Fruit fly (Drosophila melanogaster): ENCODE results near the gene CCT7.
A peak's percentile ranks its signal among the peaks of the same experiment; 100 is the strongest.

Gene CCT7

dm6 chr3R:8807048-8807447 lies 5.7 kb downstream of the CCT7 start:
- TF ChIP-seq Jra (GFP tag; optimal IDR thresholded peaks at IDR 0.05): no peak
- no peak for TF ChIP-seq ey (GFP tag; optimal IDR thresholded peaks at IDR 0.05)
- no peak for TF ChIP-seq sv (GFP tag; optimal IDR thresholded peaks at IDR 0.05)
- TF ChIP-seq CG32264 (GFP tag; optimal IDR thresholded peaks at IDR 0.05): no peak
- TF ChIP-seq brk (GFP tag; optimal IDR thresholded peaks at IDR 0.05): no peak
- no peak for TF ChIP-seq HLH106 (tag; optimal IDR thresholded peaks at IDR 0.05)
- TF ChIP-seq CrebA (GFP tag; optimal IDR thresholded peaks at IDR 0.05; ENCODE audit: borderline replicate concordance): no peak
- TF ChIP-seq psq (GFP tag; optimal IDR thresholded peaks at IDR 0.05): no peak
- no peak for TF ChIP-seq h (GFP tag; optimal IDR thresholded peaks at IDR 0.05)
- TF ChIP-seq sage (GFP tag; optimal IDR thresholded peaks at IDR 0.05): no peak
- TF ChIP-seq woc (GFP tag; optimal IDR thresholded peaks at IDR 0.05): no peak
- no peak for TF ChIP-seq Dfd (GFP tag; optimal IDR thresholded peaks at IDR 0.05)

DNA sequence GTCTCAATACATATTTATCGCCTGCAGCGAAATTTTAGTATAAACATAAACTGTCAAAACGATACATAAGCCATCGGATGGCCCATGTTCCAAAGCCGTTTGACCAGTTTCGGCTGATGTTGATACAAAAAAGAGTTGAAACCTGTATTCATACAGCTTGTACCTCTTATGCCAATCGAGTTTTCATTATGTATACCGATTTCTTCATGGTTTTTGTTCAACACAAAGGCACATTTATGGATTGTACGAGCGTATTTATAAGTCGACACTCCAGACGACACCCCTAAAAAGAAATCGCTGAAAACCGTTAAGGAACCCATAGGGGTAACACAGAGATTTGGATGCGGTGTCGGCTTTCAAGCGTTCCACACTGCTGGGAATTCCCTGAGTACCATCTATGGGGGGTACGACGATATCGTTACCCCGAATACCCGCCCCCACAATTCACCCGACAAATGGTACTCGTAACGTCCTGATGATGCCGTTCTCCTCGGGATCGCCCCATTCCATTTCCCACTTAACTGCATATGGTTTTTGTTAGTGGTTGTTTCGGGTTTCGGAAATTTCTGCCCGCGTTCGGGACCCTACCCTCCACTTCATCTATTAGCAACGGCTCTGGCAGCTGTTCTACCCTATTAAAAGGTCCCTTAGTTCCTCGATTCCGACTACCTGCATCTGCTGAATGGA lies 6.6 kb downstream of the CCT7 start:
- TF ChIP-seq Rel (GFP tag; optimal IDR thresholded peaks at IDR 0.05) (no peak), Rel (tag; optimal IDR thresholded peaks at IDR 0.05) (peak; percentile 87), woc (GFP tag; optimal IDR thresholded peaks at IDR 0.05) (peak; percentile 46), fru (GFP tag; optimal IDR thresholded peaks at IDR 0.05) (no peak), Dif (GFP tag; optimal IDR thresholded peaks at IDR 0.05; ENCODE audit: partially characterized antibody) (peak; percentile 66), Hnf4 (GFP tag; optimal IDR thresholded peaks at IDR 0.05) (peak; percentile 11), ey (GFP tag; optimal IDR thresholded peaks at IDR 0.05) (peak; percentile 26), rgr (GFP tag; optimal IDR thresholded peaks at IDR 0.05) (no peak), brk (GFP tag; optimal IDR thresholded peaks at IDR 0.05) (peak; percentile 5)

- peak; percentile 72 for TF ChIP-seq rgr (GFP tag; optimal IDR thresholded peaks at IDR 0.05)
- peak; percentile 73 for TF ChIP-seq Sp1 (GFP tag; optimal IDR thresholded peaks at IDR 0.05)
- TF ChIP-seq N (GFP tag; optimal IDR thresholded peaks at IDR 0.05): no peak
- TF ChIP-seq sage (GFP tag; optimal IDR thresholded peaks at IDR 0.05): peak; percentile 12
- TF ChIP-seq Mio (GFP tag; optimal IDR thresholded peaks at IDR 0.05): no peak
- peak; percentile 70 for TF ChIP-seq brk (GFP tag; optimal IDR thresholded peaks at IDR 0.05)
- peak; percentile 63 for TF ChIP-seq h (GFP tag; optimal IDR thresholded peaks at IDR 0.05)
- TF ChIP-seq psq (GFP tag; optimal IDR thresholded peaks at IDR 0.05): peak; percentile 16
- TF ChIP-seq Jra (GFP tag; optimal IDR thresholded peaks at IDR 0.05): peak; percentile 24
- TF ChIP-seq HLH106 (tag; optimal IDR thresholded peaks at IDR 0.05): peak; percentile 63
- peak in 1 of 2 experiments; percentile 72 for TF ChIP-seq foxo (GFP tag; optimal IDR thresholded peaks at IDR 0.05)
- TF ChIP-seq lola (GFP tag; optimal IDR thresholded peaks at IDR 0.05): no peak
- peak; percentile 5 for TF ChIP-seq Hnf4 (GFP tag; optimal IDR thresholded peaks at IDR 0.05)
- no peak for TF ChIP-seq CG32264 (GFP tag; optimal IDR thresholded peaks at IDR 0.05)
- peak; percentile 57 for TF ChIP-seq ey (GFP tag; optimal IDR thresholded peaks at IDR 0.05)
- TF ChIP-seq br (GFP tag; optimal IDR thresholded peaks at IDR 0.05): peak; percentile 29
- peak; percentile 69 for TF ChIP-seq fru (GFP tag; optimal IDR thresholded peaks at IDR 0.05)
- TF ChIP-seq woc (GFP tag; optimal IDR thresholded peaks at IDR 0.05): peak; percentile 52
- peak; percentile 61 for TF ChIP-seq OdsH (GFP tag; optimal IDR thresholded peaks at IDR 0.05)
- TF ChIP-seq Rel (GFP tag; optimal IDR thresholded peaks at IDR 0.05): peak; percentile 1
- no peak for TF ChIP-seq Rel (tag; optimal IDR thresholded peaks at IDR 0.05)
- peak; percentile 53 for TF ChIP-seq sv (GFP tag; optimal IDR thresholded peaks at IDR 0.05)
- TF ChIP-seq tai (GFP tag; optimal IDR thresholded peaks at IDR 0.05): no peak
Measured at dm6 chr3R:8808518-8808921, 7.2 kb downstream of the CCT7 start.

DNA sequence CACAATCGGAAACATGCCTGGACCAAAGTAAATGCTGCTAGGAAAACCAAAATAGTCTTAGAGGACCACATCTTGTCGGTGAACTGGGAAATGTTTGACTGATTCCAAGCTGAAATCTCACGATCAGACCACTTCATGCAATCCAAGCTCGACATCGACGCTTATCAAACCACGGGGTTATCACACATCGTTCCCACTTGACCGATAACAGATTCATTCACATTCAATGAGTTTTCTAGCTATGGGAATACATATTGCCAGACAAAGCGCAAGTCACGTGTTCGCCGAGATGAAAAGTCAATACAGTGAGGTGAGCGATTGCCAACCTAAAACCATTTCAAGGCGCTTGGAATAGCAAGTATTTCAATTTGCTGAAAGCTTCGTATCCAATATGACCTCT lies 8.3 kb downstream of the CCT7 start:
- TF ChIP-seq Rel (GFP tag; optimal IDR thresholded peaks at IDR 0.05) (no peak), Rel (tag; optimal IDR thresholded peaks at IDR 0.05) (peak; percentile 74), Hr78 (GFP tag; optimal IDR thresholded peaks at IDR 0.05) (no peak)

DNA sequence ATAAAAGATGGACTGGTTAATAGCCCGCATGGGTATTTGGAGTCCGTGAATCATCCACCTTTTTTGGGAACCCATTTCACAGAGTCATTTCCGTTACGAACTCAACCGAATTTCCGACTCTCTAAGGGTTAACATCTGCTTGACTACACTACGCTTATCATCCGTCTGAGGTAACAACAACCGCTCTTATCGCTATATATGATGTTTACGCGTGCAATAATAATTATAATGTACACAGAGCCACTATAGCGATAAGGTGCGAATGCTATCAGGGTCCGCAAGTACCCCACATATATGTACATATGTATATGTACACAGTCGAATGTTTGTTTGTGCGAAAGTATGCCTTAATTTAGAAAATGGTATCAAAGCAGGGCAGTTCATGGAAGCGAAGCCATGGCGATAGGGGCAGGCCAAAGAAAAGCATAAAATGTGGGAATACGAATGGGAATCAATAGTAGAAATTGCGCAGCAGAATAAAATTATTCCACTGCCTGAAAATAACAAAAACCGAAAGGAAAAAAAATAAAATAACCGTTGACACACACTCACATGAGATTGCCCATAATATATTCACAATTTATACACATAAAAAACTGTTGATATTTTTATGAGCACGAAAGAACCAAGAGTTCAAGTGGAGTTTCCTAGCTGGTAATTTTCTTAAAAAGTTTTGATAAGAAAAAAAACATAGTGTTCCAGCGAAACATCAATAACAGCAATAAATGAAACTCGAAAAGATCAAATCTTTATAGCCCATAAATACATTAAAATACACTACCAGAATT lies 9.2 kb downstream of the CCT7 start:
- no peak for TF ChIP-seq woc (GFP tag; optimal IDR thresholded peaks at IDR 0.05)
- no peak for TF ChIP-seq Myc (optimal IDR thresholded peaks at IDR 0.05)
- TF ChIP-seq rgr (GFP tag; optimal IDR thresholded peaks at IDR 0.05): peak; percentile 89
- no peak for TF ChIP-seq Abd-B (GFP tag; optimal IDR thresholded peaks at IDR 0.05)
- TF ChIP-seq Hr78 (GFP tag; optimal IDR thresholded peaks at IDR 0.05): no peak
- no peak for TF ChIP-seq dmrt93B (GFP tag; optimal IDR thresholded peaks at IDR 0.05)
- peak; percentile 88 for TF ChIP-seq Jra (GFP tag; optimal IDR thresholded peaks at IDR 0.05)
- no peak for TF ChIP-seq GATAd (GFP tag; optimal IDR thresholded peaks at IDR 0.05)
- no peak for TF ChIP-seq CrebA (GFP tag; optimal IDR thresholded peaks at IDR 0.05; ENCODE audit: borderline replicate concordance)
- peak; percentile 85 for TF ChIP-seq br (GFP tag; optimal IDR thresholded peaks at IDR 0.05)
- peak; percentile 69 for TF ChIP-seq psq (GFP tag; optimal IDR thresholded peaks at IDR 0.05)
- TF ChIP-seq sage (GFP tag; optimal IDR thresholded peaks at IDR 0.05): peak; percentile 73
- no peak for TF ChIP-seq N (GFP tag; optimal IDR thresholded peaks at IDR 0.05)
- TF ChIP-seq foxo (GFP tag; optimal IDR thresholded peaks at IDR 0.05): peak in 1 of 2 experiments; percentile 68
- TF ChIP-seq pan (optimal IDR thresholded peaks at IDR 0.05): no peak
- TF ChIP-seq dsf (GFP tag; optimal IDR thresholded peaks at IDR 0.05; ENCODE audit: borderline replicate concordance): peak; percentile 61
- TF ChIP-seq sv (GFP tag; optimal IDR thresholded peaks at IDR 0.05): no peak
- no peak for TF ChIP-seq fru (GFP tag; optimal IDR thresholded peaks at IDR 0.05)
- TF ChIP-seq dl (GFP tag; optimal IDR thresholded peaks at IDR 0.05; ENCODE audit: insufficient read depth in 1 of 2, partially characterized antibody in 2 of 2): peak in 1 of 2 experiments; percentile 38
- peak; percentile 92 for TF ChIP-seq h (GFP tag; optimal IDR thresholded peaks at IDR 0.05)
- TF ChIP-seq CG9705 (GFP tag; optimal IDR thresholded peaks at IDR 0.05): no peak
- TF ChIP-seq HLH106 (tag; optimal IDR thresholded peaks at IDR 0.05): peak; percentile 32
- no peak for TF ChIP-seq Dif (GFP tag; optimal IDR thresholded peaks at IDR 0.05; ENCODE audit: partially characterized antibody)
- TF ChIP-seq OdsH (GFP tag; optimal IDR thresholded peaks at IDR 0.05): peak; percentile 82
- no peak for TF ChIP-seq Dfd (GFP tag; optimal IDR thresholded peaks at IDR 0.05)
- TF ChIP-seq CG32264 (GFP tag; optimal IDR thresholded peaks at IDR 0.05): peak; percentile 49
- peak; percentile 25 for TF ChIP-seq Mio (GFP tag; optimal IDR thresholded peaks at IDR 0.05)
